Worm (Caenorhabditis elegans) whole organism, L1 larva: ENCODE data around the gene K09A9.6.

Source experiments
- C16A3.4 ChIP-seq: fragments of 150-350 bp; optimal IDR thresholded peaks from 2 replicates; lab custom pipeline; 2014; ENCODE audit warnings: missing biosample characterization, missing genetic modification characterization
- aha-1 ChIP-seq: fragments of 150-350 bp; optimal IDR thresholded peaks from 2 replicates; lab custom pipeline; 2014; ENCODE audit warnings: missing biosample characterization, missing genetic modification characterization
- alr-1 ChIP-seq: fragments of 200-800 bp; sonication (Bioruptor generic); optimal IDR thresholded peaks from 2 replicates; lab custom pipeline; 2018; ENCODE audit warnings: borderline replicate concordance, mild to moderate bottlenecking, missing genetic modification characterization, missing compliant biosample characterization
- ceh-63 ChIP-seq: fragments of 200-800 bp; sonication (Bioruptor generic); optimal IDR thresholded peaks from 2 replicates; lab custom pipeline; 2018; ENCODE audit warnings: mild to moderate bottlenecking, missing genetic modification characterization, missing compliant biosample characterization
- ceh-82 ChIP-seq, 3 experiments: fragments of 150-350 bp in 1 of 3; sonication (generic microtip) in 2 of 3; optimal IDR thresholded peaks; 2 replicates each; lab custom pipeline; 2014 to 2017; ENCODE audit warnings: missing biosample characterization in 3 of 3, missing genetic modification characterization in 3 of 3
- ces-1 ChIP-seq: fragments of 150-350 bp; optimal IDR thresholded peaks from 2 replicates; lab custom pipeline; 2014; ENCODE audit warnings: missing biosample characterization, missing genetic modification reagents, missing genetic modification characterization
- dpl-1 ChIP-seq, 3 experiments: fragments of 150-350 bp in 2 of 3; sonication (generic microtip) in 1 of 3; optimal IDR thresholded peaks; 2 replicates each; lab custom pipeline; 2014 to 2017; ENCODE audit warnings: missing biosample characterization in 3 of 3, missing genetic modification characterization in 3 of 3, missing genetic modification reagents in 3 of 3
- efl-1 ChIP-seq, 4 experiments: fragments of 150-350 bp; optimal IDR thresholded peaks in 3 of 4; peaks in 1 of 4; 1 replicate in 1 of 4; 2 replicates in 3 of 4; lab custom pipeline; 2014; ENCODE audit warnings: missing biosample characterization in 2 of 4, missing genetic modification characterization in 2 of 4, missing genetic modification reagents in 2 of 4
- efl-3 ChIP-seq: fragments of 200-800 bp; sonication (Bioruptor generic); optimal IDR thresholded peaks from 2 replicates; lab custom pipeline; 2018; ENCODE audit warnings: mild to moderate bottlenecking, missing genetic modification characterization, missing compliant biosample characterization
- egl-13 ChIP-seq: sonication (generic microtip); optimal IDR thresholded peaks from 2 replicates; lab custom pipeline; 2016; ENCODE audit warnings: missing genotype, missing genetic modification reagents, missing genetic modification characterization, missing compliant biosample characterization
- egl-27 ChIP-seq, 2 experiments: fragments of 150-350 bp in 1 of 2; sonication (generic microtip); optimal IDR thresholded peaks; 3 replicates each; lab custom pipeline; 2017 to 2018; ENCODE audit warnings: missing biosample characterization in 2 of 2, missing genetic modification characterization in 2 of 2, missing genetic modification reagents in 2 of 2
- fkh-10 ChIP-seq: sonication (generic microtip); optimal IDR thresholded peaks from 2 replicates; lab custom pipeline; 2017; ENCODE audit warnings: missing biosample characterization, missing genetic modification reagents, missing genetic modification characterization
- irx-1 ChIP-seq: sonication (generic microtip); optimal IDR thresholded peaks from 2 replicates; lab custom pipeline; 2016; ENCODE audit warnings: missing genetic modification characterization, missing compliant biosample characterization
- lin-14 ChIP-seq: fragments of 200-800 bp; sonication (Bioruptor generic); optimal IDR thresholded peaks from 2 replicates; lab custom pipeline; 2018; ENCODE audit warnings: mild to moderate bottlenecking, missing genetic modification characterization, moderate library complexity, missing compliant biosample characterization
- lin-35 ChIP-seq, 2 experiments: fragments of 150-350 bp; optimal IDR thresholded peaks; 2 replicates each; lab custom pipeline; 2014; ENCODE audit warnings: missing biosample characterization in 2 of 2, missing genetic modification characterization in 2 of 2, missing genetic modification reagents in 2 of 2
- lin-39 ChIP-seq: fragments of 150-350 bp; optimal IDR thresholded peaks from 2 replicates; lab custom pipeline; 2014; ENCODE audit warnings: missing biosample characterization, missing genetic modification reagents, missing genetic modification characterization
- lir-3 ChIP-seq: sonication (generic microtip); optimal IDR thresholded peaks from 2 replicates; lab custom pipeline; 2016; ENCODE audit warnings: mild to moderate bottlenecking, missing genetic modification characterization, moderate library complexity, missing compliant biosample characterization; ENCODE audit not compliant: poor library complexity
- lsy-2 ChIP-seq, 2 experiments: fragments of 150-350 bp; optimal IDR thresholded peaks; 2 replicates each; lab custom pipeline; 2014; ENCODE audit warnings: missing biosample characterization in 2 of 2, missing genetic modification characterization in 2 of 2
- mdl-1 ChIP-seq, 2 experiments: fragments of 150-350 bp; optimal IDR thresholded peaks; 2 replicates each; lab custom pipeline; 2014 to 2017; ENCODE audit warnings: missing biosample characterization in 2 of 2, missing genetic modification characterization in 2 of 2, inconsistent platforms in 1 of 2
- mep-1 ChIP-seq: fragments of 150-350 bp; optimal IDR thresholded peaks from 2 replicates; lab custom pipeline; 2014; ENCODE audit warnings: missing biosample characterization, missing genetic modification characterization
- nhr-19 ChIP-seq: fragments of 200-800 bp; sonication (Bioruptor generic); conservative IDR thresholded peaks from 2 replicates; pipeline ENCODE4 v1.3.6; 2022; ENCODE audit warnings: missing genetic modification characterization, missing compliant biosample characterization
- nhr-20 ChIP-seq: sonication (generic microtip); optimal IDR thresholded peaks from 2 replicates; lab custom pipeline; 2016; ENCODE audit warnings: mild to moderate bottlenecking, missing genetic modification characterization, missing compliant biosample characterization
- nhr-237 ChIP-seq: fragments of 150-350 bp; optimal IDR thresholded peaks from 2 replicates; lab custom pipeline; 2014; ENCODE audit warnings: missing biosample characterization, missing genetic modification characterization
- nhr-71 ChIP-seq: sonication (generic microtip); optimal IDR thresholded peaks from 2 replicates; lab custom pipeline; 2016; ENCODE audit warnings: mild to moderate bottlenecking, missing genetic modification characterization, moderate library complexity, missing compliant biosample characterization
- pag-3 ChIP-seq: sonication (generic microtip); optimal IDR thresholded peaks from 2 replicates; lab custom pipeline; 2017; ENCODE audit warnings: missing genetic modification characterization, mild to moderate bottlenecking, missing compliant biosample characterization, antibody characterized with exemption, borderline replicate concordance; ENCODE audit not compliant: insufficient read depth
- pqm-1 ChIP-seq: sonication (generic microtip); optimal IDR thresholded peaks from 3 replicates; lab custom pipeline; 2017; ENCODE audit warnings: missing biosample characterization, missing genetic modification characterization
- snpc-4 ChIP-seq: fragments of 150-350 bp; optimal IDR thresholded peaks from 2 replicates; lab custom pipeline; 2014; ENCODE audit warnings: missing biosample characterization, missing genetic modification characterization
- snu-23 ChIP-seq: sonication (generic microtip); optimal IDR thresholded peaks from 2 replicates; lab custom pipeline; 2016; ENCODE audit warnings: missing genetic modification characterization, missing compliant biosample characterization
- sox-4 ChIP-seq: sonication (generic microtip); optimal IDR thresholded peaks from 2 replicates; lab custom pipeline; 2016; ENCODE audit warnings: missing genetic modification characterization, missing compliant biosample characterization
- tbx-2 ChIP-seq: sonication (generic microtip); optimal IDR thresholded peaks from 2 replicates; lab custom pipeline; 2016; ENCODE audit warnings: missing genetic modification characterization, missing compliant biosample characterization
- unc-130 ChIP-seq: fragments of 150-350 bp; optimal IDR thresholded peaks from 2 replicates; lab custom pipeline; 2017; ENCODE audit warnings: missing biosample characterization, missing genetic modification characterization, inconsistent platforms
- unc-30 ChIP-seq: sonication (generic microtip); optimal IDR thresholded peaks from 2 replicates; lab custom pipeline; 2017; ENCODE audit warnings: missing biosample characterization, missing genetic modification characterization
- unc-62 ChIP-seq: fragments of 150-350 bp; optimal IDR thresholded peaks from 2 replicates; lab custom pipeline; 2014; ENCODE audit warnings: missing biosample characterization, missing genetic modification reagents, missing genetic modification characterization
- unc-86 ChIP-seq: sonication (generic microtip); optimal IDR thresholded peaks from 2 replicates; lab custom pipeline; 2016; ENCODE audit warnings: missing genetic modification characterization, missing compliant biosample characterization
- unc-98 ChIP-seq: fragments of 200-800 bp; sonication (Bioruptor generic); IDR thresholded peaks from 2 replicates; pipeline ENCODE4 v1.3.6; 2022; ENCODE audit warnings: missing genetic modification characterization, missing compliant biosample characterization

Gene K09A9.6

ce11 chrX:15630790-15631204 is 53.8 kb downstream of the K09A9.6 start (continued):
- no peak for TF ChIP-seq alr-1 (tag; lab: Kevin White, UChicago)
- no peak for TF ChIP-seq pag-3
- TF ChIP-seq lin-35 (GFP tag; optimal IDR thresholded peaks at IDR 0.05; lab: Kevin White, UChicago): peak in 1 of 2 experiments; percentile 1
- TF ChIP-seq mep-1 (tag; lab: Kevin White, UChicago): peak; percentile 44
- no peak for TF ChIP-seq sox-4 (tag; lab: Kevin White, UChicago)
- no peak for TF ChIP-seq snpc-4
- TF ChIP-seq lin-14: peak; percentile 81
- TF ChIP-seq nhr-19 (GFP tag; lab: Robert Waterston, UW): no peak; the same call in 1 of the 2 replicates
- TF ChIP-seq egl-27 (tag; optimal IDR thresholded peaks at IDR 0.05; lab: Kevin White, UChicago): no peak
- TF ChIP-seq nhr-71 (tag; lab: Kevin White, UChicago): peak; percentile 65
- no peak for TF ChIP-seq pqm-1 (tag; lab: Kevin White, UChicago)
- TF ChIP-seq unc-62 (GFP tag; lab: Kevin White, UChicago): no peak
- peak; percentile 7 for TF ChIP-seq tbx-2
- no peak for TF ChIP-seq ces-1
- TF ChIP-seq aha-1: no peak
- no peak for TF ChIP-seq ceh-63 (GFP tag; lab: Kevin White, UChicago)
- no peak for TF ChIP-seq unc-86 (tag; lab: Kevin White, UChicago)
- TF ChIP-seq mdl-1 (tag; optimal IDR thresholded peaks at IDR 0.05; lab: Kevin White, UChicago): peak in 1 of 2 experiments; percentile 9
- no peak for TF ChIP-seq unc-98 (GFP tag; lab: Robert Waterston, UW)
- no peak for TF ChIP-seq unc-130
- no peak for TF ChIP-seq irx-1 (tag; lab: Kevin White, UChicago)
- TF ChIP-seq ceh-82 (tag; optimal IDR thresholded peaks at IDR 0.05; lab: Kevin White, UChicago): peak in 2 of 3 experiments; percentile 45 to 69
- TF ChIP-seq dpl-1 (GFP tag; optimal IDR thresholded peaks at IDR 0.05; lab: Kevin White, UChicago): no peak
- TF ChIP-seq nhr-237: no peak
- TF ChIP-seq unc-30 (tag; lab: Kevin White, UChicago): no peak
- no peak for TF ChIP-seq C16A3.4 (tag; lab: Kevin White, UChicago)
- TF ChIP-seq nhr-20 (tag; lab: Kevin White, UChicago): peak; percentile 23
- no peak for TF ChIP-seq lin-39 (tag; lab: Kevin White, UChicago)
- TF ChIP-seq efl-3 (GFP tag; lab: Kevin White, UChicago): no peak
- no peak for TF ChIP-seq egl-13 (tag; lab: Kevin White, UChicago)

DNA sequence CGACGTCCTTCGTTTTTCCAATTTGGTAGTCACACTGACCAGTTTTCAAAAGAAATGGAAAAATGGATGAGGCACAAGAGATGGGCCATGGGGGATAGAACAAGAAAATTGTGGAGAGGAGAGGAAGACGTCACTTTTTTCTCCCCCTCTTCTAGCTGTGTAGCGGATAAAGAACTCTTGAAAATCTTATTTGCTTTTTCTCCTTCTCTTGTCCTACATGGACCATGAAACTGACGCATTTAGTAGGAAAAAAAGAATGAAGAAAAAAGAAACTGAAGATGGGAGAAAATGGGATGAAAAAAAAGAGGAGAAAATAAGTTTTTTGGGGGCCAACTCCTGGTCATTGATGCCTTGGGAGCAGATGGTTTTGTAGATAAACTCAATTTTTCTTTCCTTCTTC is 56.9 kb downstream of the K09A9.6 start:
- peak; percentile 87 for TF ChIP-seq lin-14
- no peak for TF ChIP-seq snpc-4
- TF ChIP-seq snu-23 (GFP tag; lab: Kevin White, UChicago): peak; percentile 9
- peak; percentile 40 for TF ChIP-seq tbx-2
- TF ChIP-seq efl-1 (optimal IDR thresholded peaks at IDR 0.05; lab: Kevin White, UChicago): no peak
- TF ChIP-seq efl-1 (GFP tag; optimal IDR thresholded peaks at IDR 0.05 in 1 of 2; lab: Kevin White, UChicago): peak in 1 of 2 experiments; percentile 56
- TF ChIP-seq fkh-10 (GFP tag; lab: Kevin White, UChicago): peak; percentile 81
- peak; percentile 1 for TF ChIP-seq lir-3 (tag; lab: Kevin White, UChicago)
- peak in 1 of 3 experiments; percentile 36 for TF ChIP-seq ceh-82 (tag; optimal IDR thresholded peaks at IDR 0.05; lab: Kevin White, UChicago)
- no peak for TF ChIP-seq pqm-1 (tag; lab: Kevin White, UChicago)
- TF ChIP-seq lsy-2 (tag; optimal IDR thresholded peaks at IDR 0.05; lab: Kevin White, UChicago): peak in 1 of 2 experiments; percentile 34
- TF ChIP-seq nhr-71 (tag; lab: Kevin White, UChicago): peak; percentile 12
- no peak for TF ChIP-seq nhr-20 (tag; lab: Kevin White, UChicago)
